Fruit fly (Drosophila melanogaster): ENCODE data around the gene kkv.

Gene kkv

DNA sequence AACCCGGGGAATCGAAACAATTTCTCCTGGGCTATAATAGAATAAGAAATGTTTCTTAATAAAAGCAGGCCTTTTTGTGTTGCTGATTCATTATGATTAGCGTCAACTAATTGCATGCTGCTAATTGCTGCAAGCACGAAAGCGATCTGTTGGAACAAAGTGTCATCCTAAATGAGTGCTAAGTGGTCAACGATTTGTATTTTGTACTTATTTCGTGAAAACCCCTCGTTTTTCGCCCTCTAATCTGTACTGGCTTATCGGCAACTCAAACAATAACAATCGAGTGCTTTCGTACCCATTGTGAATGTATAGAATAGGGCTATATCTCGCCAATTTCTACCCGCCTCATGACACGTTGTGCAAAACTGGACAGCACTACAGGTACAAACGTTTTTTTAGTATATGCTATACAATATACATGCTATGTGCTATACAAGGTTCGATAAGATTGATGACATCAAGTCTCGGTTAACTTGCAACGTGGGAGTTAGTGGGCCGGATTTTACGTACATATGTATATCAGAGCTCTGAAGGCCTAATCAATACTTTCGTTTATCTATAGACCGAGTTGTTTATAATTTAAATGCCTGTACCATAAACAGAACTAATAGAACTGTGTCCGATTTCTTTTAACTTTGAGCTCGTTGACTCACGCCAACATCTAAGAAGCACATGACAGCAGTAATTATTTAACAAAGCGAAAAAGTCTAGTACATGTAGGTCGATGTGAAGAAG lies 28.0 kb downstream of the kkv start:
- TF ChIP-seq cic (GFP tag; optimal IDR thresholded peaks at IDR 0.05) (peak; percentile 79), CG7045 (GFP tag; optimal IDR thresholded peaks at IDR 0.05) (no peak), CG1620 (GFP tag; optimal IDR thresholded peaks at IDR 0.05) (no peak), CG33017 (tag; optimal IDR thresholded peaks at IDR 0.05) (peak; percentile 6), CG14711 (tag; optimal IDR thresholded peaks at IDR 0.05) (no peak), CG5204 (GFP tag; optimal IDR thresholded peaks at IDR 0.05) (no peak), CG12768 (GFP tag; optimal IDR thresholded peaks at IDR 0.05) (no peak), bab1 (GFP tag; optimal IDR thresholded peaks at IDR 0.05) (no peak), kay (GFP tag; ENCODE audit: borderline replicate concordance) (peak; percentile 96), Clk (GFP tag; optimal IDR thresholded peaks at IDR 0.05) (no peak), CG7101 (tag; optimal IDR thresholded peaks at IDR 0.05) (peak; percentile 3), tj (GFP tag; optimal IDR thresholded peaks at IDR 0.05) (no peak), Mnt (GFP tag; optimal IDR thresholded peaks at IDR 0.05) (peak; percentile 60), toe (GFP tag; optimal IDR thresholded peaks at IDR 0.05) (no peak), ovo (GFP tag; optimal IDR thresholded peaks at IDR 0.05) (no peak), CG11617 (GFP tag; optimal IDR thresholded peaks at IDR 0.05) (no peak), cnc (optimal IDR thresholded peaks at IDR 0.05) (no peak), Hr96 (GFP tag; optimal IDR thresholded peaks at IDR 0.05) (no peak)

DNA sequence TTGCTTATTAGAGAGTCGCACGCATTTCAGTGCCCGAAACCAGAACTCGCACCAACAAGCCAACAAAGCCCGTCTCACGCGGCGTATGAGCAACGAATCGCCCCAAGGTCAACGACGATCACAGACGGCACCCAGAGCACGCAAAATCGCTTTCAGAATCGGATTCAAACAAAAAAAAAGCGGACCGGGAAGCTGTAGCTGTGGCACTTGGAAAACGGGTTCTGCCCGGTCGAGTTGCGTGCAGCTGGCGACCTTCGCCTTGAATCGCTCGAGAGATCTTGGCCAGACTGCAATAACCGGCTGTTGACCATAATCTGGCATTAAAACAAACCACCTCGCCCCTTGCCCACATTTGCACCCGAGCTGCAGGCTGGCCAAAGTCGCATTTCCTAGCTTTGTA lies 29.3 kb downstream of the kkv start:
- TF ChIP-seq Crg-1 (GFP tag; optimal IDR thresholded peaks at IDR 0.05) = no peak

DNA sequence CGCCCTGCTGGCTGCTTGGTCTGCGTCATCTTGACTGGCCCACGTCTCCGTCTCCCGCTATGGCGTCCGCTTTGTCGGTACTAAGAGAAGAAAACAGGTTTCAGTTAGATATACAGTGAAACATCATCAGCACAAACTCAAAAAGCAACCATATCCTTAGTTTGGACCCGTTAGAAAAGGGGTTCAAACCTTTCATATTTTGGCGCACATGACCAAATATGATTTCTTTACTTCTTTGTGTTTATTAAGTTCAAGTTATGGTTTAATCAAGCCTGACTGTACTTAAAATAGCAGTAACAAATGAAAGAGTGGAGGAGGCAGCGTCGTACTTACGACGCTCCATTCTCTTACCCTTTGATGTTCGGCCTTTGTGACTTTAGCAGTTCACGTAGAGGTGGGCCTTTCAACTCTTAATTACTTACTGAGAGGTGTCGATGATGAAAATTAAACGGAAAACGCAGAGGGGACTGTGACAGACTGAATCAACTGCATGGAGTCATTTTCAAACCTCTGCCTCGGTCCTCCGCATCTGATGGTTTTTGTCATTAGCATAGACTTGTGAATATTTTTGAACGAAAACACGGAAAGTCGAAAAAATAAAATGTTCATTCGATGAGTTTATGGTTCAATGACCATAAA lies 30.9 kb downstream of the kkv start:
- TF ChIP-seq CG14711 (tag; optimal IDR thresholded peaks at IDR 0.05) = peak; percentile 18
- TF ChIP-seq CG33017 (tag; optimal IDR thresholded peaks at IDR 0.05) = peak; percentile 11
- TF ChIP-seq CG12768 (GFP tag; optimal IDR thresholded peaks at IDR 0.05) = no peak

DNA sequence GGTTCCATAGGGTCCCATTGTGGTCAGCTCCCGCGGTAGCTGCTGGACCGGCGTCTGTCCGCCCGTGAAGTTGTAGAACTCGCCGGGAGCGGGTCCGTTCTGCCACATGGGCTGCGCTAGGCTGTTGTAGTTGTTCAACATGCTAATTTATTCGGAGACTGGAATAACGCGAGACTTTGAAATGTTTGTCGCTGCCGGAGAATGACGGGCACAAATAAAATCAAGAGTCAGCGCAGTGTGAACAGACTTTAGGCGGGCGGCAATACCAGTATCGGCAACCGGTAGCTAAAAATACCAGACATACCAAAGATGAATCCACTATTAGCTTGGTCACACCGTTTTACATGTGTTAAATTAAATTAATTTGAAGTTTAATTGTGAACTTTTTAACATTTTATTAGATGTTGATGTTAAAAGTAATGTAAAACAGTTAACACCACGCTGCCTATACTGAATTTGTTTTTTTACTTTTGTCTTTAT lies 34.7 kb downstream of the kkv start, which contains the start of gene Prosbeta7:
TSS of gene Prosbeta7 (minus strand) at position 430 of the 480 bp plus-strand sequence.
- TF ChIP-seq CG7045 (GFP tag; optimal IDR thresholded peaks at IDR 0.05) (no peak), toe (GFP tag; optimal IDR thresholded peaks at IDR 0.05) (no peak), cic (GFP tag; optimal IDR thresholded peaks at IDR 0.05) (peak; percentile 6), tj (GFP tag; optimal IDR thresholded peaks at IDR 0.05) (no peak), bab1 (GFP tag; optimal IDR thresholded peaks at IDR 0.05) (peak; percentile 53), Mnt (GFP tag; optimal IDR thresholded peaks at IDR 0.05) (peak; percentile 11), Hr96 (GFP tag; optimal IDR thresholded peaks at IDR 0.05) (no peak), cnc (optimal IDR thresholded peaks at IDR 0.05) (peak; percentile 96 to 98)

DNA sequence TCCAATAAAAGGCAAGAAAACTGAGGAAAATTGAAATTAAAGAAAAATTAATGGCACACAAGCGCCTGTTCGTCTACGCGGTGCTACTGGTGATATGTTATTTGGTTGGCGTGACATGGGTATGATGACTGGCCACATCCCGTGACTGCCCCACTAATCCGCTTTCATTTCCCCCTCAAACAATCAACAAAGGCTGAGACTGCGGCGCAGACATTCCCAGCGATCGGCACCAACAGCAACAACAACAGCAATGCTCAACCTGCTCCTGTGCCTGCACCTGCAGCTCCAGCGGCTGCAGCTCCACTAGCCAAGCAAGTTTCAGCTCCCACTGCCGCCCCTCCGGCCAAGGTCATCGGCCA lies 37.6 kb downstream of the kkv start:
- no peak for TF ChIP-seq kay (GFP tag; ENCODE audit: borderline replicate concordance)
- TF ChIP-seq CG11617 (GFP tag; optimal IDR thresholded peaks at IDR 0.05) = no peak
- no peak for TF ChIP-seq CG14711 (tag; optimal IDR thresholded peaks at IDR 0.05)
- TF ChIP-seq toe (GFP tag; optimal IDR thresholded peaks at IDR 0.05) = no peak
- no peak for TF ChIP-seq Mnt (GFP tag; optimal IDR thresholded peaks at IDR 0.05)

DNA sequence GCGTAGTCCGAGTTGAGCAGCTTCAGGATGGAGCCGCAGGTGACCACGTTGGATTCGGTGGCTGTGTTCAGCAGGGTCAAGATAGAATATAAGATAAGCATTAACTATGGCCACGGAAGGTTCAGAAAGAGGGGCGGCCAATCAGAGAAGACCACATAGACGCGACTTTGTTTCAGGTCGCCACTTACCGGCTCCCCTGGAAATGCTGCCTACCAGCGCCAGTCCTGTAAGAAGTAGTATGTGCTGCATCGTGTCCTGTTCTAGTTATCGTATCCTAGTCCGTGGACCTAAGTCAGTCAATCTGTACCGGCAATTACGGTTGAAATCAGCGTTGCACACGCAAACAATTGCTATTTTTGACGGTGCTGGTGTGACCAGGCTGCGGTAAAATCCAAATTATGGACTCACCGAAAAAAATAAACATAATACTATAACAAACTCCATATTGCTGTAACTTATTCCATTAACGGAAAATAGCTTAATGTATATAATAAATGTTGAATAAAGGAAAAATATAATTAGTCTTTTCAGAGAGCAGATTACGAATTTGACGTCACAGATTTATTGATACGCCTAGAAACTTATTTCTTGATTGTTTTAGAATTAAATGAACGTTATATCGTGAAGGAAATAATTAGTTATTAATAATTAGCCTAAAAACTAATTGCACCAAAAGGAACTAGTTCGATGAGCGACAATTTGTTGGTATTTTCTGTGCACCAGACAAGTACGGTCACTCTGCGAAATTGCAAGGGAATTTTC lies 38.1 kb downstream of the kkv start, which contains the start of the genes CG11999 and CG1161:
TSS of gene CG11999 (minus strand) at position 375 of the 762 bp plus-strand sequence.
TSS of gene CG1161 (plus strand) at position 720 of the 762 bp plus-strand sequence.
- TF ChIP-seq CG14711 (tag; optimal IDR thresholded peaks at IDR 0.05) = no peak
- no peak for TF ChIP-seq cnc (optimal IDR thresholded peaks at IDR 0.05)
- TF ChIP-seq CG7101 (tag; optimal IDR thresholded peaks at IDR 0.05) = no peak
- TF ChIP-seq toe (GFP tag; optimal IDR thresholded peaks at IDR 0.05) = no peak
- no peak for TF ChIP-seq CG1620 (GFP tag; optimal IDR thresholded peaks at IDR 0.05)
- TF ChIP-seq Hr96 (GFP tag; optimal IDR thresholded peaks at IDR 0.05) = no peak
- TF ChIP-seq CG5204 (GFP tag; optimal IDR thresholded peaks at IDR 0.05) = no peak
- TF ChIP-seq CG12768 (GFP tag; optimal IDR thresholded peaks at IDR 0.05) = no peak
- TF ChIP-seq ovo (GFP tag; optimal IDR thresholded peaks at IDR 0.05) = no peak
- peak; percentile 17 for TF ChIP-seq pad (GFP tag; optimal IDR thresholded peaks at IDR 0.05)
- TF ChIP-seq CG7045 (GFP tag; optimal IDR thresholded peaks at IDR 0.05) = no peak
- no peak for TF ChIP-seq bab1 (GFP tag; optimal IDR thresholded peaks at IDR 0.05)
- peak; percentile 13 for TF ChIP-seq Crg-1 (GFP tag; optimal IDR thresholded peaks at IDR 0.05)
- TF ChIP-seq kay (GFP tag; ENCODE audit: borderline replicate concordance) = no peak
- TF ChIP-seq Clk (GFP tag; optimal IDR thresholded peaks at IDR 0.05) = no peak
- TF ChIP-seq Mnt (GFP tag; optimal IDR thresholded peaks at IDR 0.05) = no peak
- no peak for TF ChIP-seq CG11617 (GFP tag; optimal IDR thresholded peaks at IDR 0.05)
- no peak for TF ChIP-seq cic (GFP tag; optimal IDR thresholded peaks at IDR 0.05)
- TF ChIP-seq tj (GFP tag; optimal IDR thresholded peaks at IDR 0.05) = peak; percentile 9
- no peak for TF ChIP-seq CG33017 (tag; optimal IDR thresholded peaks at IDR 0.05)
